Fruit fly (Drosophila melanogaster) whole organism, wandering third instar larva: Measurements from ENCODE around the gene CG31793.

Experiments used
- Abd-B ChIP-seq: fragments of >200 bp; optimal IDR thresholded peaks from 2 replicates; lab custom pipeline; 2017; ENCODE audit warnings: missing biosample characterization, missing genetic modification characterization
- CG32264 ChIP-seq: fragments of 200-800 bp; sonication (Bioruptor generic); optimal IDR thresholded peaks from 2 replicates; lab custom pipeline; 2016; ENCODE audit warnings: missing biosample characterization, missing genetic modification characterization
- CG9705 ChIP-seq: fragments of 200-800 bp; sonication (Bioruptor generic); optimal IDR thresholded peaks from 2 replicates; lab custom pipeline; 2018; ENCODE audit warnings: missing biosample characterization, mild to moderate bottlenecking, missing genetic modification characterization
- CrebA ChIP-seq: fragments of 200-800 bp; sonication (Bioruptor generic); optimal IDR thresholded peaks from 2 replicates; lab custom pipeline; 2016; ENCODE audit warnings: missing biosample characterization, mild to moderate bottlenecking, missing genetic modification characterization, borderline replicate concordance
- Dfd ChIP-seq: fragments of >200 bp; optimal IDR thresholded peaks from 2 replicates; lab custom pipeline; 2017; ENCODE audit warnings: missing biosample characterization, missing genetic modification characterization
- Dif ChIP-seq: fragments of 200-275, 200-300 bp; sonication (Bioruptor generic); optimal IDR thresholded peaks from 2 replicates; lab custom pipeline; 2018; ENCODE audit warnings: missing biosample characterization, missing genetic modification characterization; ENCODE audit not compliant: partially characterized antibody
- GATAd ChIP-seq: sonication (Bioruptor generic); optimal IDR thresholded peaks from 2 replicates; lab custom pipeline; 2016; ENCODE audit warnings: missing biosample characterization, missing genetic modification characterization
- HLH106 ChIP-seq: fragments of 200-800 bp; optimal IDR thresholded peaks from 3 replicates; lab custom pipeline; 2019; ENCODE audit warnings: missing biosample characterization, mild to moderate bottlenecking, missing genetic modification characterization, moderate library complexity
- Hnf4 ChIP-seq: fragments of 200-800 bp; sonication (Bioruptor generic); optimal IDR thresholded peaks from 2 replicates; lab custom pipeline; 2016; ENCODE audit warnings: missing biosample characterization, mild to moderate bottlenecking, missing genetic modification characterization
- Hr78 ChIP-seq: fragments of >200 bp; optimal IDR thresholded peaks from 2 replicates; lab custom pipeline; 2017; ENCODE audit warnings: missing biosample characterization, missing genetic modification characterization
- Hr83 ChIP-seq: fragments of 200-300 bp; sonication (Bioruptor generic); optimal IDR thresholded peaks from 2 replicates; lab custom pipeline; 2016; ENCODE audit warnings: missing biosample characterization, mild to moderate bottlenecking, missing genetic modification characterization, moderate library complexity; ENCODE audit not compliant: poor library complexity, severe bottlenecking
- Jra ChIP-seq: sonication (Bioruptor generic); optimal IDR thresholded peaks from 2 replicates; lab custom pipeline; 2016; ENCODE audit warnings: missing biosample characterization, missing genetic modification characterization
- Mio ChIP-seq: sonication (Bioruptor generic); optimal IDR thresholded peaks from 2 replicates; lab custom pipeline; 2016; ENCODE audit warnings: missing biosample characterization, missing genetic modification characterization
- Myc ChIP-seq: fragments of >200 bp; optimal IDR thresholded peaks from 2 replicates; lab custom pipeline; 2017
- N ChIP-seq: fragments of >200 bp; optimal IDR thresholded peaks from 2 replicates; lab custom pipeline; 2018; ENCODE audit warnings: missing biosample characterization, missing external identifiers, missing genetic modification characterization
- OdsH ChIP-seq: fragments of 200-800 bp; sonication (Bioruptor generic); optimal IDR thresholded peaks from 2 replicates; lab custom pipeline; 2016; ENCODE audit warnings: missing biosample characterization, mild to moderate bottlenecking, missing genetic modification characterization
- Rel ChIP-seq, 2 experiments: fragments of 200-800 bp; sonication (Bioruptor generic) in 1 of 2; optimal IDR thresholded peaks; 2 replicates in 1 of 2; 3 replicates in 1 of 2; lab custom pipeline; 2016 to 2019; ENCODE audit warnings: mild to moderate bottlenecking in 2 of 2, missing biosample characterization in 2 of 2, missing genetic modification characterization in 2 of 2, moderate library complexity in 1 of 2
- Sp1 ChIP-seq: fragments of 200-800 bp; sonication (Bioruptor generic); optimal IDR thresholded peaks from 3 replicates; lab custom pipeline; 2019; ENCODE audit warnings: missing biosample characterization, mild to moderate bottlenecking, missing genetic modification characterization, moderate library complexity
- Vsx2 ChIP-seq: fragments of 200-300, 225-300 bp; sonication (Bioruptor generic); optimal IDR thresholded peaks from 2 replicates; lab custom pipeline; 2018; ENCODE audit warnings: missing biosample characterization, missing genetic modification characterization; ENCODE audit not compliant: partially characterized antibody
- br ChIP-seq: fragments of 200-800 bp; sonication (Bioruptor generic); optimal IDR thresholded peaks from 2 replicates; lab custom pipeline; 2016; ENCODE audit warnings: missing biosample characterization, missing genetic modification characterization
- brk ChIP-seq: fragments of 200-800 bp; sonication (Bioruptor generic); optimal IDR thresholded peaks from 2 replicates; lab custom pipeline; 2016; ENCODE audit warnings: missing biosample characterization, mild to moderate bottlenecking, missing genetic modification characterization
- dl ChIP-seq, 2 experiments: fragments of 175-275, 200-275 bp in 1 of 2; fragments of 200-275 bp in 1 of 2; sonication (Bioruptor generic); optimal IDR thresholded peaks; lab custom pipeline; 2018; ENCODE audit warnings: mild to moderate bottlenecking in 2 of 2, missing biosample characterization in 2 of 2, missing genetic modification characterization in 2 of 2, moderate library complexity in 2 of 2; ENCODE audit not compliant: partially characterized antibody in 2 of 2, insufficient read depth in 1 of 2
- dmrt93B ChIP-seq: fragments of 200-800 bp; sonication (Bioruptor generic); optimal IDR thresholded peaks from 2 replicates; lab custom pipeline; 2018; ENCODE audit warnings: missing biosample characterization, mild to moderate bottlenecking, missing genetic modification characterization
- dsf ChIP-seq: sonication (Bioruptor generic); optimal IDR thresholded peaks from 2 replicates; lab custom pipeline; 2016; ENCODE audit warnings: missing biosample characterization, missing genetic modification characterization, borderline replicate concordance
- ey ChIP-seq: fragments of 200-800 bp; sonication (Bioruptor generic); optimal IDR thresholded peaks from 2 replicates; lab custom pipeline; 2016; ENCODE audit warnings: missing biosample characterization, missing genetic modification characterization
- foxo ChIP-seq, 2 experiments: fragments of 200-800 bp; sonication (Bioruptor generic); optimal IDR thresholded peaks; 2 replicates in 1 of 2; 3 replicates in 1 of 2; lab custom pipeline; 2016 to 2017; ENCODE audit warnings: missing biosample characterization in 2 of 2, missing genetic modification characterization in 2 of 2
- fru ChIP-seq: fragments of 200-800 bp; sonication (Bioruptor generic); optimal IDR thresholded peaks from 3 replicates; lab custom pipeline; 2016; ENCODE audit warnings: missing biosample characterization, mild to moderate bottlenecking, missing genetic modification characterization
- h ChIP-seq: fragments of 200-800 bp; sonication (Bioruptor generic); optimal IDR thresholded peaks from 3 replicates; lab custom pipeline; 2016; ENCODE audit warnings: missing biosample characterization, mild to moderate bottlenecking, missing genetic modification characterization
- jim ChIP-seq: fragments of 175-275, 200-325 bp; sonication (Bioruptor generic); optimal IDR thresholded peaks from 2 replicates; lab custom pipeline; 2016; ENCODE audit warnings: missing biosample characterization, mild to moderate bottlenecking, missing genetic modification characterization
- lola ChIP-seq: fragments of >200 bp; optimal IDR thresholded peaks from 2 replicates; lab custom pipeline; 2017; ENCODE audit warnings: missing biosample characterization, missing genetic modification characterization
- pan ChIP-seq: fragments of >200 bp; optimal IDR thresholded peaks from 2 replicates; lab custom pipeline; 2017
- psq ChIP-seq: fragments of 200-800 bp; sonication (Bioruptor generic); optimal IDR thresholded peaks from 3 replicates; lab custom pipeline; 2017; ENCODE audit warnings: missing biosample characterization, mild to moderate bottlenecking, missing genetic modification characterization, moderate library complexity
- rgr ChIP-seq: fragments of 200-800 bp; sonication (Bioruptor generic); optimal IDR thresholded peaks from 3 replicates; lab custom pipeline; 2016; ENCODE audit warnings: missing biosample characterization, mild to moderate bottlenecking, missing genetic modification characterization
- sage ChIP-seq: fragments of 200-800 bp; sonication (Bioruptor generic); optimal IDR thresholded peaks from 2 replicates; lab custom pipeline; 2016; ENCODE audit warnings: missing biosample characterization, mild to moderate bottlenecking, missing genetic modification characterization
- sv ChIP-seq: fragments of 200-800 bp; sonication (Bioruptor generic); optimal IDR thresholded peaks from 3 replicates; lab custom pipeline; 2016; ENCODE audit warnings: missing biosample characterization, missing genetic modification characterization
- tai ChIP-seq: sonication (Bioruptor generic); optimal IDR thresholded peaks from 2 replicates; lab custom pipeline; 2016; ENCODE audit warnings: missing biosample characterization, missing genetic modification characterization
- usp ChIP-seq: fragments of >200 bp; optimal IDR thresholded peaks from 2 replicates; lab custom pipeline; 2017; ENCODE audit warnings: missing biosample characterization, missing genetic modification characterization
- woc ChIP-seq: sonication (Bioruptor generic); optimal IDR thresholded peaks from 2 replicates; lab custom pipeline; 2016; ENCODE audit warnings: missing biosample characterization, mild to moderate bottlenecking, missing genetic modification characterization

The CG31793 gene

dm6 chr2L:19048912-19049311 lies 45.7 kb downstream of the CG31793 start, which contains the start of gene CG10470:
CG10470 (plus strand) TSS chr2L:19049076.
- TF ChIP-seq psq (peak; percentile 20), Sp1 (GFP tag; lab: Kevin White, UChicago) (peak; percentile 15), br (GFP tag; lab: Kevin White, UChicago) (no peak), Jra (GFP tag; lab: Kevin White, UChicago) (no peak), dsf (GFP tag; lab: Kevin White, UChicago) (no peak), Abd-B (GFP tag; lab: Kevin White, UChicago) (no peak), Hr78 (GFP tag; lab: Kevin White, UChicago) (no peak), tai (GFP tag; lab: Kevin White, UChicago) (no peak), dl (GFP tag; optimal IDR thresholded peaks at IDR 0.05; lab: Kevin White, UChicago; ENCODE audit: insufficient read depth in 1 of 2, partially characterized antibody in 2 of 2) (no peak), CG9705 (GFP tag; lab: Kevin White, UChicago) (no peak), GATAd (GFP tag; lab: Kevin White, UChicago) (no peak), Mio (GFP tag; lab: Kevin White, UChicago) (no peak), HLH106 (tag; lab: Kevin White, UChicago) (peak; percentile 15), Vsx2 (no peak), Hr83 (GFP tag; lab: Kevin White, UChicago) (no peak), sage (GFP tag; lab: Kevin White, UChicago) (no peak), rgr (GFP tag; lab: Kevin White, UChicago) (peak; percentile 16), dmrt93B (GFP tag; lab: Kevin White, UChicago) (no peak), pan (lab: Kevin White, UChicago) (no peak), CG32264 (GFP tag; lab: Kevin White, UChicago) (no peak), Dfd (GFP tag; lab: Kevin White, UChicago) (no peak), h (GFP tag; lab: Kevin White, UChicago) (peak; percentile 0), Myc (lab: Kevin White, UChicago) (no peak), foxo (GFP tag; optimal IDR thresholded peaks at IDR 0.05; lab: Kevin White, UChicago) (no peak), fru (GFP tag; lab: Kevin White, UChicago) (peak; percentile 22), lola (GFP tag; lab: Kevin White, UChicago) (no peak), sv (GFP tag; lab: Kevin White, UChicago) (no peak), Hnf4 (GFP tag; lab: Kevin White, UChicago) (peak; percentile 29), jim (no peak), ey (GFP tag; lab: Kevin White, UChicago) (no peak), OdsH (GFP tag; lab: Kevin White, UChicago) (peak; percentile 4), brk (GFP tag; lab: Kevin White, UChicago) (no peak), Dif (no peak)

- no peak for TF ChIP-seq GATAd (GFP tag; lab: Kevin White, UChicago)
- no peak for TF ChIP-seq pan (lab: Kevin White, UChicago)
- TF ChIP-seq ey (GFP tag; lab: Kevin White, UChicago): peak; percentile 79
- TF ChIP-seq psq: peak; percentile 77
- TF ChIP-seq Sp1 (GFP tag; lab: Kevin White, UChicago): peak; percentile 75
- no peak for TF ChIP-seq dl (GFP tag; optimal IDR thresholded peaks at IDR 0.05; lab: Kevin White, UChicago; ENCODE audit: insufficient read depth in 1 of 2, partially characterized antibody in 2 of 2)
- no peak for TF ChIP-seq jim
- TF ChIP-seq tai (GFP tag; lab: Kevin White, UChicago): no peak
- TF ChIP-seq Dif: no peak
- TF ChIP-seq Hr83 (GFP tag; lab: Kevin White, UChicago): peak; percentile 18
- TF ChIP-seq N (GFP tag; lab: Kevin White, UChicago): no peak
- TF ChIP-seq h (GFP tag; lab: Kevin White, UChicago): peak; percentile 89
- no peak for TF ChIP-seq br (GFP tag; lab: Kevin White, UChicago)
- TF ChIP-seq Vsx2: no peak
- no peak for TF ChIP-seq dmrt93B (GFP tag; lab: Kevin White, UChicago)
- no peak for TF ChIP-seq sage (GFP tag; lab: Kevin White, UChicago)
- TF ChIP-seq HLH106 (tag; lab: Kevin White, UChicago): peak; percentile 77
- TF ChIP-seq Myc (lab: Kevin White, UChicago): no peak
- TF ChIP-seq Hr78 (GFP tag; lab: Kevin White, UChicago): no peak
- TF ChIP-seq Dfd (GFP tag; lab: Kevin White, UChicago): no peak
- TF ChIP-seq Rel (GFP tag; optimal IDR thresholded peaks at IDR 0.05; lab: Kevin White, UChicago): no peak
- peak; percentile 23 for TF ChIP-seq Rel (tag; optimal IDR thresholded peaks at IDR 0.05; lab: Kevin White, UChicago)
- peak; percentile 47 for TF ChIP-seq CG32264 (GFP tag; lab: Kevin White, UChicago)
- TF ChIP-seq Abd-B (GFP tag; lab: Kevin White, UChicago): no peak
- TF ChIP-seq usp (GFP tag; lab: Kevin White, UChicago): no peak
- no peak for TF ChIP-seq CrebA (GFP tag; lab: Kevin White, UChicago)
- TF ChIP-seq Mio (GFP tag; lab: Kevin White, UChicago): no peak
- peak; percentile 89 for TF ChIP-seq Jra (GFP tag; lab: Kevin White, UChicago)
- TF ChIP-seq brk (GFP tag; lab: Kevin White, UChicago): no peak
- TF ChIP-seq OdsH (GFP tag; lab: Kevin White, UChicago): peak; percentile 76
- TF ChIP-seq CG9705 (GFP tag; lab: Kevin White, UChicago): peak; percentile 52
- TF ChIP-seq Hnf4 (GFP tag; lab: Kevin White, UChicago): no peak
- peak; percentile 22 to 89 for TF ChIP-seq foxo (GFP tag; optimal IDR thresholded peaks at IDR 0.05; lab: Kevin White, UChicago)
- peak; percentile 86 for TF ChIP-seq dsf (GFP tag; lab: Kevin White, UChicago)
- peak; percentile 77 for TF ChIP-seq sv (GFP tag; lab: Kevin White, UChicago)
- TF ChIP-seq rgr (GFP tag; lab: Kevin White, UChicago): peak; percentile 86
- TF ChIP-seq lola (GFP tag; lab: Kevin White, UChicago): no peak
- no peak for TF ChIP-seq woc (GFP tag; lab: Kevin White, UChicago)
- TF ChIP-seq fru (GFP tag; lab: Kevin White, UChicago): peak; percentile 88
Observed at dm6 chr2L:19051534-19052100, 48.5 kb downstream of the CG31793 start, which contains the start of gene Rpn3. Rpn3 (plus strand) TSS chr2L:19051790.
